Worm (Caenorhabditis elegans) whole organism, L3 larva: Measurements from ENCODE around the gene ZK616.3.

ENCODE experiments used
- ZK546.5 ChIP-seq: sonication (generic microtip); optimal IDR thresholded peaks from 2 replicates; lab custom pipeline; 2017; ENCODE audit warnings: missing biosample characterization, missing genetic modification characterization
- ama-1 ChIP-seq: fragments of 150-350 bp; optimal IDR thresholded peaks from 2 replicates; lab custom pipeline; 2018
- ceh-28 ChIP-seq: fragments of 150-350 bp; optimal IDR thresholded peaks from 2 replicates; lab custom pipeline; 2014; ENCODE audit warnings: missing biosample characterization, missing genetic modification reagents, missing genetic modification characterization
- ceh-9 ChIP-seq: sonication (generic microtip); optimal IDR thresholded peaks from 2 replicates; lab custom pipeline; 2018; ENCODE audit warnings: missing biosample characterization, missing genetic modification characterization
- egl-27 ChIP-seq: sonication (generic microtip); optimal IDR thresholded peaks from 4 replicates; lab custom pipeline; 2017; ENCODE audit warnings: missing biosample characterization, missing genetic modification reagents, missing genetic modification characterization
- egl-5 ChIP-seq: fragments of 150-350 bp; optimal IDR thresholded peaks from 2 replicates; lab custom pipeline; 2017; ENCODE audit warnings: missing biosample characterization, missing genetic modification reagents, missing genetic modification characterization, inconsistent platforms
- elt-2 ChIP-seq: sonication (generic microtip); optimal IDR thresholded peaks from 2 replicates; lab custom pipeline; 2016; ENCODE audit warnings: missing genetic modification reagents, mild to moderate bottlenecking, missing genetic modification characterization, missing compliant biosample characterization
- elt-3 ChIP-seq, 3 experiments: fragments of 150-350 bp in 1 of 3; sonication (generic microtip) in 2 of 3; optimal IDR thresholded peaks; 2 replicates in 2 of 3; 4 replicates in 1 of 3; lab custom pipeline; 2014 to 2017; ENCODE audit warnings: missing biosample characterization in 3 of 3, missing genetic modification characterization in 3 of 3
- eor-1 ChIP-seq, 2 experiments: fragments of 150-350 bp; optimal IDR thresholded peaks; 2 replicates each; lab custom pipeline; 2014 to 2018; ENCODE audit warnings: missing biosample characterization in 2 of 2, missing genetic modification characterization in 2 of 2
- fkh-10 ChIP-seq: sonication (generic microtip); optimal IDR thresholded peaks from 2 replicates; lab custom pipeline; 2017; ENCODE audit warnings: missing biosample characterization, missing genetic modification reagents, missing genetic modification characterization
- lsy-12 ChIP-seq: sonication (generic microtip); optimal IDR thresholded peaks from 2 replicates; lab custom pipeline; 2016; ENCODE audit warnings: mild to moderate bottlenecking, missing genetic modification characterization, missing compliant biosample characterization
- nfya-1 ChIP-seq: sonication (generic microtip); optimal IDR thresholded peaks from 2 replicates; lab custom pipeline; 2017; ENCODE audit warnings: missing genetic modification characterization, mild to moderate bottlenecking, missing compliant biosample characterization, antibody characterized with exemption, moderate library complexity; ENCODE audit not compliant: insufficient read depth
- nhr-11 ChIP-seq: fragments of 150-350 bp; optimal IDR thresholded peaks from 2 replicates; lab custom pipeline; 2014; ENCODE audit warnings: missing biosample characterization, missing genetic modification characterization
- nhr-12 ChIP-seq: fragments of 150-350 bp; optimal IDR thresholded peaks from 2 replicates; lab custom pipeline; 2014; ENCODE audit warnings: missing biosample characterization, missing genetic modification characterization
- nhr-23 ChIP-seq: fragments of 150-350 bp; optimal IDR thresholded peaks from 2 replicates; lab custom pipeline; 2014; ENCODE audit warnings: missing biosample characterization, missing genetic modification reagents, missing genetic modification characterization
- nhr-25 ChIP-seq: sonication (generic microtip); optimal IDR thresholded peaks from 2 replicates; lab custom pipeline; 2017; ENCODE audit warnings: missing biosample characterization, missing genetic modification characterization
- nhr-28 ChIP-seq: fragments of 150-350 bp; optimal IDR thresholded peaks from 2 replicates; lab custom pipeline; 2014; ENCODE audit warnings: missing biosample characterization, missing genetic modification characterization
- nhr-43 ChIP-seq: sonication (generic microtip); optimal IDR thresholded peaks from 2 replicates; lab custom pipeline; 2016; ENCODE audit warnings: mild to moderate bottlenecking, missing genetic modification characterization, missing compliant biosample characterization; ENCODE audit not compliant: poor library complexity, severe bottlenecking
- nhr-67 ChIP-seq: fragments of 150-350 bp; optimal IDR thresholded peaks from 2 replicates; lab custom pipeline; 2014; ENCODE audit warnings: missing biosample characterization, missing genetic modification characterization
- nhr-76 ChIP-seq: fragments of 150-350 bp; sonication (generic microtip); optimal IDR thresholded peaks from 5 replicates; lab custom pipeline; 2014; ENCODE audit warnings: missing biosample characterization, missing genetic modification characterization
- pqm-1 ChIP-seq: fragments of 150-350 bp; optimal IDR thresholded peaks from 2 replicates; lab custom pipeline; 2017; ENCODE audit warnings: missing biosample characterization, missing genetic modification characterization, inconsistent platforms
- skn-1 ChIP-seq: fragments of 150-350 bp; optimal IDR thresholded peaks from 2 replicates; lab custom pipeline; 2014; ENCODE audit warnings: missing biosample characterization, missing genetic modification characterization
- snpc-4 ChIP-seq: fragments of 150-350 bp; optimal IDR thresholded peaks from 2 replicates; lab custom pipeline; 2014; ENCODE audit warnings: missing biosample characterization, missing genetic modification characterization
- tbx-2 ChIP-seq: sonication (generic microtip); optimal IDR thresholded peaks from 2 replicates; lab custom pipeline; 2016; ENCODE audit warnings: mild to moderate bottlenecking, missing genetic modification characterization, missing compliant biosample characterization
- unc-39 ChIP-seq: sonication (generic microtip); optimal IDR thresholded peaks from 4 replicates; lab custom pipeline; 2017; ENCODE audit warnings: missing biosample characterization, missing genetic modification characterization
- ztf-4 ChIP-seq: fragments of 150-350 bp; optimal IDR thresholded peaks from 2 replicates; lab custom pipeline; 2014; ENCODE audit warnings: missing biosample characterization, missing genetic modification characterization

Gene ZK616.3

ce11 chrIV:5411120-5411519 is 14.3 kb downstream of the ZK616.3 start, which contains the start of gene ZK616.65:
Gene ZK616.65 (minus strand): TSS chrIV:5411220.
- TF ChIP-seq lsy-12 = no peak
- TF ChIP-seq elt-2 = no peak
- TF ChIP-seq ztf-4 = no peak
- TF ChIP-seq skn-1 (tag; lab: Kevin White, UChicago) = no peak
- no peak for TF ChIP-seq nhr-23 (tag; lab: Kevin White, UChicago)
- no peak for TF ChIP-seq nhr-76
- TF ChIP-seq ama-1 = no peak
- TF ChIP-seq eor-1 (tag; optimal IDR thresholded peaks at IDR 0.05; lab: Kevin White, UChicago) = no peak
- no peak for TF ChIP-seq nhr-11 (tag; lab: Kevin White, UChicago)
- TF ChIP-seq nhr-28 (tag; lab: Kevin White, UChicago) = no peak
- no peak for TF ChIP-seq snpc-4 (tag; lab: Kevin White, UChicago)

DNA sequence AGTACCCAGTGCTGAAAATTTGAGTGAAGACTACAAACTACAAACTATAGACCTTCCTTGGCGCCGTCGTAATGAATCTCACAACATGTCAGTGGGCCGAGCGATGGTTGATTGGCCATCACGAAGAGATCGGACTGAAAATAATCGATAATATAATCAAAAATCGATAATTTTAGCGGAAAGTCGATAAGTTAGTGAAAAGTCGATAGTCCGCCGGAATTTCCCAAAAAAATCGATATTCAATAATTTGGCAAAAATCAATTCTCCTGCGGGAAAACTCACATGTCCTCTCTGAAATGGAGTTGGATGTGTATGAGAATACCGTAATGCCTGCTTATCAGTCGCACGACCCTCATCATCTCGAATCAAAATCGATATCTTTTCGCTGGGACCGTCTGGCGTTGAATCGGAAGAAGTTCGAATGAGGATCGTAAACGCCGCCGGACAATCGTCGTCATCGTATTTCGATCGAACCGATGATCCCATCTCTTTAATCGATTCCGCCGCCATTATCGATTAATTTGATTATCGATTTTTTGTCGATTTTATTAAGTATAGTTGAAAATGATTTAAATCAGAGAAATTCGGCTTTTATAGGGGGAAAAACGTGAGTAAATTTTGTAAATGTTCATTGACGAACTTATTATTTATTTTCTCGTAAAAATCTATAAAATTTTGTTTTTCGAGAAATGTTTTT is 14.9 kb downstream of the ZK616.3 start, which contains the start of gene ZK616.8:
TSS of gene ZK616.8 (minus strand) at position 553 of the 697 bp plus-strand sequence.
- TF ChIP-seq nhr-25 (tag; lab: Kevin White, UChicago) (no peak), egl-27 (no peak), ZK546.5 (tag; lab: Kevin White, UChicago) (no peak), nhr-67 (tag; lab: Kevin White, UChicago) (no peak), fkh-10 (GFP tag; lab: Kevin White, UChicago) (no peak), ceh-28 (tag; lab: Kevin White, UChicago) (peak; percentile 61)

DNA sequence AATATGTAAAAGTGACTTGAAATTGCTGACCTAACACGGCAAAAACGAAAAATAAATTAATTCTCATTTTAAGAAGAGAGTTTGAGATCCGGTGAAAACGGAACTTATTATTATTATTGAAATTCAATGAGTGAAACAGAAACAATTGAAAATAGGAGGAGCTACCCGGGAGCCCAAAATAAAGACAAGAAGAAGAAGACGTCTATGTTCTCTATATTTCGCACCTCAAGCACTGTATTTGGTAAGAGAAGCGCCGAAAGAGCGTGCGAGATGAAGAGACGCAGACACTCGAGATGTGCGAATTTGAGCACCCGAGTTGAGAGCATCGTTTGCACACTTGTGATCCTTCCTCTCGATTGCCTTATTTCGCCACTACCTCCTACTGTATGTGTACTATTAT is 18.8 kb downstream of the ZK616.3 start, which contains the start of gene spp-7:
TSS of gene spp-7 (minus strand) at position 101 of the 400 bp plus-strand sequence.
- TF ChIP-seq nhr-12 (tag; lab: Kevin White, UChicago) (no peak), ceh-9 (no peak), pqm-1 (tag; lab: Kevin White, UChicago) (no peak), unc-39 (tag; lab: Kevin White, UChicago) (no peak), eor-1 (tag; optimal IDR thresholded peaks at IDR 0.05; lab: Kevin White, UChicago) (no peak), nhr-28 (tag; lab: Kevin White, UChicago) (no peak), tbx-2 (no peak), lsy-12 (no peak), snpc-4 (tag; lab: Kevin White, UChicago) (no peak), nhr-43 (no peak), ama-1 (no peak)

DNA sequence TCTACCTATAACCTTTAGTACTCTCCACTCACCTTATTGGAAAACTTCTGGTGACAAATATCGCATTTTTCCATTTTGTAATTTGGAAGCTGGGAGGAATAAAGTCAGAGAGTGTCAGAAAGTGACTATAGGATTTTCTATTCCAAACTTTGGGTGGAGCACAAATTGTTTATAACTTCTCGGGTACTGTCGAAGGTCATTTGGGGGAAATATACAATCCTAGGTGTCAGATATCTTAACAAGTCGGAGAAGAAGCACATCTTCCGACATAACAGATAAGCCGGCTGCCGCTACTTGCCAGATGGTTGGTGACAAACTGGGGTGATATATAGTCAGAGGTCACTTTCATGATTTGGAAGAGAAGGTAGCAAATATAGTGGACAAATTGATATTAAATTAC is 22.3 kb downstream of the ZK616.3 start, which contains the start of gene ehn-3:
TSS of gene ehn-3 (minus strand) at position 101 of the 400 bp plus-strand sequence.
- TF ChIP-seq nfya-1 (tag; lab: Kevin White, UChicago) (no peak), nhr-12 (tag; lab: Kevin White, UChicago) (no peak), ztf-4 (no peak), ZK546.5 (tag; lab: Kevin White, UChicago) (no peak), nhr-67 (tag; lab: Kevin White, UChicago) (no peak), nhr-23 (tag; lab: Kevin White, UChicago) (no peak), egl-5 (no peak)

DNA sequence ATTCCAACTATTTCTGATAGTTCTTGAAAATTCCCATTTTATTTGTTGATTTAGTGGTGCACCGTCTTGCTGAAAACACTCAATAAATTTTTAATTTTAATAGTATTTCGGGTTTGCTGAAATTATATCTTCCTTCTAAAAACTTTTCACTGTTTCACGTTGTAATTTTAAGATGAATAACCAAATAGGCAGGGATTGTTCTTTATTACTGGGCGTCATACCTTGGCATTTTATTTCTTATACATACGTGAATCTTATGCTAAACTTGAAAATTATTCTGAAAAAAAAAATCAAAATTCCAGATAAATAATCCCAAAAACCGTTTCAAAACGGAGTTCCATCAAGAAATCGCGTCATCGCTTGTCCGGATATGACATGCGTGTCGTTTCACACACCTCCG is 41.8 kb downstream of the ZK616.3 start, which contains the start of gene mgl-3:
TSS of gene mgl-3 (plus strand) at position 301 of the 400 bp plus-strand sequence.
- no peak for TF ChIP-seq lsy-12
- TF ChIP-seq nhr-12 (tag; lab: Kevin White, UChicago) = no peak
- no peak for TF ChIP-seq elt-3 (tag; optimal IDR thresholded peaks at IDR 0.05; lab: Kevin White, UChicago)
